Fruit fly (Drosophila melanogaster) whole organism, adult: ENCODE data around the gene CG14367.

Experiments
- CG14711 ChIP-seq: fragments of 200-800 bp; sonication (Bioruptor generic); optimal IDR thresholded peaks from 2 replicates; lab custom pipeline; 2018; ENCODE audit warnings: missing biosample characterization, mild to moderate bottlenecking, missing genetic modification characterization, moderate library complexity
- CG5204 ChIP-seq: fragments of 200-800 bp; sonication (Bioruptor generic); optimal IDR thresholded peaks from 2 replicates; lab custom pipeline; 2016; ENCODE audit warnings: missing biosample characterization, missing genetic modification characterization
- Mnt ChIP-seq: fragments of 200-800 bp; sonication (Bioruptor generic); optimal IDR thresholded peaks from 2 replicates; lab custom pipeline; 2016; ENCODE audit warnings: missing biosample characterization, mild to moderate bottlenecking, missing genetic modification characterization
- bab1 ChIP-seq: fragments of 200-800 bp; sonication (Bioruptor generic); optimal IDR thresholded peaks from 3 replicates; lab custom pipeline; 2019; ENCODE audit warnings: missing biosample characterization, mild to moderate bottlenecking, missing genetic modification characterization, moderate library complexity
- kay ChIP-seq: fragments of 200-800 bp; sonication (Bioruptor generic); peaks from one replicate; lab custom pipeline; 2016; ENCODE audit warnings: missing biosample characterization, missing genetic modification characterization, borderline replicate concordance
- ovo ChIP-seq: fragments of 200-800 bp; sonication (Bioruptor generic); optimal IDR thresholded peaks from 2 replicates; lab custom pipeline; 2016; ENCODE audit warnings: missing biosample characterization, missing genetic modification characterization
- pad ChIP-seq: fragments of 200-800 bp; sonication (Bioruptor generic); optimal IDR thresholded peaks from 3 replicates; lab custom pipeline; 2017; ENCODE audit warnings: missing biosample characterization, missing genetic modification characterization, mild to moderate bottlenecking, moderate library complexity, missing genetic modification reagents
- tj ChIP-seq: fragments of 200-800 bp; sonication (Bioruptor generic); optimal IDR thresholded peaks from 3 replicates; lab custom pipeline; 2017; ENCODE audit warnings: missing biosample characterization, mild to moderate bottlenecking, missing genetic modification characterization, moderate library complexity
- toe ChIP-seq: fragments of 200-800 bp; sonication (Bioruptor generic); optimal IDR thresholded peaks from 2 replicates; lab custom pipeline; 2016; ENCODE audit warnings: missing biosample characterization, missing genetic modification characterization

DNA sequence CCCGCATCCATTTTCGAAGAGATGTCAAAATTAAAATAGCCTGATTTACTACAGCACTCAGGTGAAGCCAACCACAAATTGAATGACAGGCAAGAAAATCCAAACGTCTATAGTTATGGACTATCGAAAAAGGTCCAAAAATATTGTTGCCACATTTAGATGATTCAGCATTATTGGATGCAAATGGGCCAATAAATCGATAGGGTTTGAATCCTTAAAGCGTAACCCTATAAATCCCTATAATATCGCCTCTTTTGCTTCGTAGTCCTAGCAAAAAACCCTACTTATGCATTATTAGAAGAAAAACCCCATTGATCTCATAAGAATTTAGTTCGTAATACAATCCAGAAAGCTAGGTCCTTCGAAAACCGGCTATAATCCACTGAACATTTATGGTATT lies 37.6 kb upstream of the CG14367 start, which contains the start of gene Rbp4:
- TF ChIP-seq CG14711 (tag; lab: Kevin White, UChicago), result no peak
- TF ChIP-seq ovo, result no peak
- TF ChIP-seq CG5204 (GFP tag; lab: Kevin White, UChicago), result no peak
- no peak for TF ChIP-seq kay
- no peak for TF ChIP-seq pad (GFP tag; lab: Kevin White, UChicago)
- no peak for TF ChIP-seq toe (GFP tag; lab: Kevin White, UChicago)
- no peak for TF ChIP-seq bab1 (GFP tag; lab: Kevin White, UChicago)
- no peak for TF ChIP-seq Mnt
- no peak for TF ChIP-seq tj
